Worm (Caenorhabditis elegans) whole organism, L4/young adult: Measurements from ENCODE around the gene K08D8.7.

Experiments
- W03F9.2 ChIP-seq: fragments of 150-350 bp; optimal IDR thresholded peaks from 2 replicates; lab custom pipeline; 2014; ENCODE audit warnings: missing biosample characterization, missing genetic modification characterization
- dao-5 ChIP-seq: sonication (generic microtip); optimal IDR thresholded peaks from 2 replicates; lab custom pipeline; 2016; ENCODE audit warnings: missing genotype, missing genetic modification characterization, moderate library complexity, missing compliant biosample characterization
- him-1 ChIP-seq: sonication (generic microtip); optimal IDR thresholded peaks from 2 replicates; lab custom pipeline; 2016; ENCODE audit warnings: missing genotype, missing genetic modification reagents, missing genetic modification characterization, missing compliant biosample characterization

DNA sequence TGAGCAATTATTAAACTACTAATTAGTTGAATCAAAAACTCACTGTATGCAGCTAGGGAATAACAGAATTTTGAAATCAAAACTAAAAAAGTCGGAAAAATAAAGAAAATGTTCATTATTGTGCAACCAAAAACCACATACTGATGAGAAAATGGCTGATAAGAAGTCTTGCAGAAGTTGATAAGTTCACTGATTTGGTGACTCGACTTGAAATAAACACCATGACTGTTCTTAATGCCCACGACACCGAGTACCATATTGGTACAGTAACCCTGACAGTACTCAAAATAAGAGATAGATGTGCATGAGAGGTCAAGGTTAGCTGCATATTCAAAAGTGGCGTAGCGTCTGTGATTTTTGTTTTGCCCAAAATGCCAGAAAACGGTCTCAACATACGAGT, 10.6 kb upstream of the K08D8.7 start:
- TF ChIP-seq W03F9.2 (tag; lab: Kevin White, UChicago): no peak
- no peak for TF ChIP-seq him-1
- no peak for TF ChIP-seq dao-5
